Worm (Caenorhabditis elegans): Measurements from ENCODE around the gene mett-10.

The mett-10 gene

DNA sequence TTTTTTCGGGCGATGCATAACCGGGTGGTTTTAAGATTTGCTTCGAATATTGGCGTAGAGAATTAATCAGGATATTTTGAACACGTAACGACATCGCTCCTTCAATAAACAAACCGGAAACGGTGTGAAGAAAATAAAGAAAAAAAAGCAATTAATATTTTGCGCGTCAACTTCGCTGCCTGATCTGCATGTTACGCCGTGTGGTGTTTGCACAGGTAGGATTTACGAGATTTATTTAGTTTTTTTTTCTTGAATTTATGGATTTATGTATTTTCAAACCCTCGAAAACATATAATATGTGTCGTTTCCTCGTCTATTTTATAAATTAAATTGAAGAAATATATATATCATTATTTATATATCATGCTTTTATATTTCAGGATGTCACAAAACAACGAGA, at the start of gene mett-10, which contains the start of gene ZK1128.1:
Gene mett-10 (plus strand): TSS at position 375 of the 400 bp plus-strand sequence.
Gene ZK1128.1 (minus strand): TSS at position 99 of the 400 bp plus-strand sequence.
- TF ChIP-seq nhr-28 (tag; optimal IDR thresholded peaks at IDR 0.05) (no peak), pha-4 (tag; optimal IDR thresholded peaks at IDR 0.05) (peak; percentile 51), nfya-1 (tag; optimal IDR thresholded peaks at IDR 0.05; ENCODE audit: insufficient read depth) (peak; percentile 39), R02D3.7 (tag; optimal IDR thresholded peaks at IDR 0.05) (peak; percentile 85), lin-15B (tag; optimal IDR thresholded peaks at IDR 0.05) (peak; percentile 45), ZK546.5 (tag; optimal IDR thresholded peaks at IDR 0.05) (no peak), nhr-23 (tag; optimal IDR thresholded peaks at IDR 0.05) (peak; percentile 18)

DNA sequence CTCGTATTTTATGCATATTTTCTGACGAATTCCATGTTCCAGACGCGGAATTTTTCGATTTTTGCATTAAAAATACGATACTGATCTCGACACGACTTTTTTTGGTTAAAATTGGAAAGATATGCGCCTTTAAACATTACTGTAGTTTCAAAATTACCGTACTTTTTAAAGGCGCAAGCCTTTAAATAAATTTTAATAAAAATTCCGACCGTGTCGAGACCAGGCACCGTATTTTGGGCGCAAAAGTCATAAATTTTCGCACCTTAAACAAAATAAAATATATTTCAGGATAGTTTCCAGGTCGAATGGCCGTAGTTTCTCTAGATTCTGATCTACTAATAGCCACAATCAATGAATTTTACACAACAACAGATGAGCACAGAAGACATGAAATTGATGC, 45.6 kb upstream of the mett-10 start, which contains the start of gene T16G12.6:
Gene T16G12.6 (plus strand): TSS at position 301 of the 400 bp plus-strand sequence.
- TF ChIP-seq lsy-12 (tag; optimal IDR thresholded peaks at IDR 0.05): no peak
- no peak for TF ChIP-seq skn-1 (tag; optimal IDR thresholded peaks at IDR 0.05)

- TF ChIP-seq nfya-1 (tag; optimal IDR thresholded peaks at IDR 0.05; ENCODE audit: insufficient read depth) (peak; percentile 92), ztf-11 (tag; optimal IDR thresholded peaks at IDR 0.05) (no peak)
Observed at ce11 chrIII:10076042-10076441, 38.8 kb upstream of the mett-10 start.

DNA sequence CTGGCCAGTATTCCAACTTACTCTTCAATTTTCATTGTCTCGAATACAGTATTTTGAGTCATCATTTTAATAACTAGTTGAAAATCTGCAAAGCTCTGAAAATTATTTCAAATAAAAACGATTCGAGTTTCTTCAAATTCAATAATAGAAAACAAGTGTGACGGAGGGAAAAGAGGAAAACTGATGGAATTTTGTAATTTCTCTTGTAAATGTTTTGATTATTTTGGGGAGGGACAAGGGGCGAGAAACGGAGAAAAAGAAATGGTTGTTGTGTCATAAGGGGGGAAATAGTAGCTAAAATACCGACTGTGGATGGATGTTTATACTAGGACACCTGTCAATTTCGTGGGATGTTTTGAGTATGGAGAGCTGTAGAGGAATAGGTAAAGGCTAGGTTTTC, 36.7 kb upstream of the mett-10 start, which contains the start of gene T16G12.9:
Gene T16G12.9 (minus strand): TSS at position 101 of the 400 bp plus-strand sequence.
- TF ChIP-seq nhr-25 (tag; optimal IDR thresholded peaks at IDR 0.05): no peak
- TF ChIP-seq egl-27 (tag; optimal IDR thresholded peaks at IDR 0.05): no peak
- TF ChIP-seq fkh-2 (tag; optimal IDR thresholded peaks at IDR 0.05): no peak
- TF ChIP-seq eor-1 (tag; optimal IDR thresholded peaks at IDR 0.05): no peak
- TF ChIP-seq nhr-12 (tag; optimal IDR thresholded peaks at IDR 0.05): no peak
- TF ChIP-seq nfya-1 (tag; optimal IDR thresholded peaks at IDR 0.05; ENCODE audit: insufficient read depth): no peak
- TF ChIP-seq ztf-4 (tag; optimal IDR thresholded peaks at IDR 0.05): no peak
- no peak for TF ChIP-seq daf-12 (tag; optimal IDR thresholded peaks at IDR 0.05)
- TF ChIP-seq R02D3.7 (tag; optimal IDR thresholded peaks at IDR 0.05): no peak
- no peak for TF ChIP-seq unc-62 (GFP tag; optimal IDR thresholded peaks at IDR 0.05)
- TF ChIP-seq sea-2 (GFP tag; optimal IDR thresholded peaks at IDR 0.05): no peak
- TF ChIP-seq nhr-76 (tag; optimal IDR thresholded peaks at IDR 0.05): no peak
- no peak for TF ChIP-seq tbx-2 (tag; optimal IDR thresholded peaks at IDR 0.05)
- TF ChIP-seq elt-3 (tag; optimal IDR thresholded peaks at IDR 0.05): no peak
- TF ChIP-seq fkh-10 (GFP tag; optimal IDR thresholded peaks at IDR 0.05): no peak
- no peak for TF ChIP-seq nhr-77 (tag; optimal IDR thresholded peaks at IDR 0.05)
- TF ChIP-seq mml-1 (tag; optimal IDR thresholded peaks at IDR 0.05): no peak

DNA sequence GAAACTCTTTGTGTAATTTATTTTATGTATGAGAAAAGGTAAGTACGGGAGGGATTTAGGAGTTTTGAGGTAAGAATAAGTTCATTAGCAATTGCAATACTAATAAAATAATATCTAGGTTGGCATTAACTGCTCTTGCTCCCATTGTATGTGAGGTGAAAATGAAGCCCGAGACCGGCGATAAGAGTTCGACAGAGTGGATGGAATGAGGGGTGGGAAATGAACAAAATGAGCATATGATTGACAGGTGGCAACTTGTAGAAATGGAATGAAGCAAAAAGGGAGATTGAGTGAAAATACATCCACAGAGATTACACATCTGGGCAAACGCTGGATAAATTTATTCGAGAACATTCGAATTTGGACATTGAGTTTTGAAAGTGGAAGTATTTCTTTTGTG, 36.1 kb upstream of the mett-10 start:
- TF ChIP-seq skn-1 (tag; optimal IDR thresholded peaks at IDR 0.05): no peak
- no peak for TF ChIP-seq nhr-237 (tag; optimal IDR thresholded peaks at IDR 0.05)
- no peak for TF ChIP-seq pqm-1 (tag; optimal IDR thresholded peaks at IDR 0.05)
- no peak for TF ChIP-seq nfya-1 (tag; optimal IDR thresholded peaks at IDR 0.05; ENCODE audit: insufficient read depth)
- no peak for TF ChIP-seq elt-2 (tag; optimal IDR thresholded peaks at IDR 0.05)
- no peak for TF ChIP-seq mdl-1 (tag; optimal IDR thresholded peaks at IDR 0.05)
- no peak for TF ChIP-seq ztf-4 (tag; optimal IDR thresholded peaks at IDR 0.05)
- no peak for TF ChIP-seq ztf-11 (tag; optimal IDR thresholded peaks at IDR 0.05)
- TF ChIP-seq fkh-2 (tag; optimal IDR thresholded peaks at IDR 0.05): no peak

ce11 chrIII:10083242-10083641, 31.6 kb upstream of the mett-10 start, which contains the start of gene T16H12.3:
Gene T16H12.3, minus strand, starts transcription at chrIII:10083292.
- no peak for TF ChIP-seq elt-3 (tag; optimal IDR thresholded peaks at IDR 0.05)
- no peak for TF ChIP-seq hmg-11 (tag; optimal IDR thresholded peaks at IDR 0.05)
- TF ChIP-seq ama-1 (optimal IDR thresholded peaks at IDR 0.05): no peak
- TF ChIP-seq nhr-25 (tag; optimal IDR thresholded peaks at IDR 0.05): no peak
- no peak for TF ChIP-seq egl-27 (tag; optimal IDR thresholded peaks at IDR 0.05)
- TF ChIP-seq ceh-9 (tag; optimal IDR thresholded peaks at IDR 0.05): no peak
- no peak for TF ChIP-seq nhr-43 (tag; optimal IDR thresholded peaks at IDR 0.05; ENCODE audit: poor library complexity, severe bottlenecking)

Measured in whole organism, L3 larva.